Worm (Caenorhabditis elegans) whole organism, L1 larva: Measurements from ENCODE around the gene T24C12.3.
A peak's percentile ranks its signal among the peaks of the same experiment; 100 is the strongest.

Experiments used
- pqm-1 ChIP-seq: sonication (generic microtip); optimal IDR thresholded peaks from 3 replicates; lab custom pipeline; 2017; ENCODE audit warnings: missing biosample characterization, missing genetic modification characterization
- sptf-1 ChIP-seq: fragments of 150-350 bp; optimal IDR thresholded peaks from 2 replicates; lab custom pipeline; 2014; ENCODE audit warnings: missing biosample characterization, missing genetic modification characterization
- unc-130 ChIP-seq: fragments of 150-350 bp; optimal IDR thresholded peaks from 2 replicates; lab custom pipeline; 2017; ENCODE audit warnings: missing biosample characterization, missing genetic modification characterization, inconsistent platforms
- ztf-11 ChIP-seq, 2 experiments: sonication (generic microtip); optimal IDR thresholded peaks; 2 replicates each; lab custom pipeline; 2016 to 2017; ENCODE audit warnings: missing genetic modification characterization in 2 of 2, missing biosample characterization in 1 of 2, missing compliant biosample characterization in 1 of 2

DNA sequence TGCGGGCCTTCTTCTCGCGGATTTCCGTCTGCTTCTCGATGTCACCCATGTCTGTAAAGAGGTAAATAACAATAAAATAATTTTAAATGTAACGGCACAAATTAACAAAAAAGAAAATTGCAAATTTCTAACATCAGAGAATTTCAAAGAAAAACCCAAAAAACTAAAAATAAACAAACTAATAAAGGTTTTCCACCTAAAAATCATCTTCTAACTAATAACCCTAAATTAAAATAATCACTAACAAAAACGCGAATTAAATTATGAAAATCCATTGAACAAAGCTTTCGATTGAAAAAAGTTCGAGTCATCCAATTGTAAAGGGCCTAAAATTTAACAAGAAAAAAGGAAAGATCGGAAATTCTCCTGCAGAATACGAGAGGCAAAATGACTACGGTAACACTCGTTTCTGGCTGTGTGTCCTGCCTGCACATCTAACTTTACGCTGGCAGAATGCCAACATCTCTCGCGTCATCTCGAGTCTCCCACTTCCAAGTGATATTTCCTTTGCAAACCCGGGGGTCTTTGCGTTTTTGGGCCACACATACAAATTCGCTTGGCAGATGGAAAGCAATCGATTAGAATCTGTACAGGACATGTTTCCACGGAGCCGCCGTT lies 39.0 kb upstream of the T24C12.3 start, which contains the start of gene rpl-11.2:
- TF ChIP-seq pqm-1 (tag; lab: Kevin White, UChicago), result peak; percentile 8
- peak in 1 of 2 experiments; percentile 92 for TF ChIP-seq ztf-11 (tag; optimal IDR thresholded peaks at IDR 0.05; lab: Kevin White, UChicago)
- peak; percentile 99 for TF ChIP-seq unc-130
- no peak for TF ChIP-seq sptf-1 (tag; lab: Kevin White, UChicago)
